Worm (Caenorhabditis elegans): ENCODE data around the gene acp-3.

Gene acp-3

ce11 chrII:8440097-8440496, 3.2 kb upstream of the acp-3 start:
- no peak for TF ChIP-seq sea-1 (GFP tag; conservative IDR thresholded peaks at IDR 0.05)
- no peak for TF ChIP-seq F13C5.2 (tag; optimal IDR thresholded peaks at IDR 0.05)
- no peak for TF ChIP-seq tra-4 (tag; optimal IDR thresholded peaks at IDR 0.05)
- TF ChIP-seq hnd-1 (tag; optimal IDR thresholded peaks at IDR 0.05) = no peak
- no peak for TF ChIP-seq B0310.2 (tag; optimal IDR thresholded peaks at IDR 0.05)
- no peak for TF ChIP-seq hmbx-1 (tag; optimal IDR thresholded peaks at IDR 0.05)
- no peak for TF ChIP-seq pes-1 (GFP tag; IDR thresholded peaks at IDR 0.05)
- no peak for TF ChIP-seq scrt-1 (GFP tag; IDR thresholded peaks at IDR 0.05)
- no peak for TF ChIP-seq ama-1 (optimal IDR thresholded peaks at IDR 0.05)
- TF ChIP-seq aly-1 (tag; optimal IDR thresholded peaks at IDR 0.05) = no peak
- TF ChIP-seq tbx-37 (GFP tag; conservative IDR thresholded peaks at IDR 0.05) = no peak
- TF ChIP-seq flt-1 (GFP tag; IDR thresholded peaks at IDR 0.05) = no peak
- TF ChIP-seq hmg-4 (GFP tag; optimal IDR thresholded peaks at IDR 0.05) = no peak
- TF ChIP-seq ceh-13 (GFP tag; optimal IDR thresholded peaks at IDR 0.05) = no peak

- TF ChIP-seq ama-1 (optimal IDR thresholded peaks at IDR 0.05) (no peak), flt-1 (GFP tag; IDR thresholded peaks at IDR 0.05) (no peak), F13C5.2 (tag; optimal IDR thresholded peaks at IDR 0.05) (no peak), tra-4 (tag; optimal IDR thresholded peaks at IDR 0.05) (no peak), hnd-1 (tag; optimal IDR thresholded peaks at IDR 0.05) (no peak), tbx-11 (GFP tag; IDR thresholded peaks at IDR 0.05) (no peak), scrt-1 (GFP tag; IDR thresholded peaks at IDR 0.05) (no peak), sea-1 (GFP tag; conservative IDR thresholded peaks at IDR 0.05) (no peak), hmg-4 (GFP tag; optimal IDR thresholded peaks at IDR 0.05) (no peak), pes-1 (GFP tag; IDR thresholded peaks at IDR 0.05) (no peak), ceh-13 (GFP tag; optimal IDR thresholded peaks at IDR 0.05) (no peak), B0310.2 (tag; optimal IDR thresholded peaks at IDR 0.05) (no peak)
Observed at ce11 chrII:8438791-8439287, 1.9 kb upstream of the acp-3 start, which contains the start of gene lips-10. Gene lips-10, plus strand, starts transcription at chrII:8439168.

- TF ChIP-seq pes-1 (GFP tag; IDR thresholded peaks at IDR 0.05) = no peak
- TF ChIP-seq hmbx-1 (tag; optimal IDR thresholded peaks at IDR 0.05) = no peak
- TF ChIP-seq scrt-1 (GFP tag; IDR thresholded peaks at IDR 0.05) = no peak
- TF ChIP-seq ama-1 (optimal IDR thresholded peaks at IDR 0.05) = no peak
- no peak for TF ChIP-seq ceh-36 (tag; optimal IDR thresholded peaks at IDR 0.05)
- TF ChIP-seq ets-7 (tag; optimal IDR thresholded peaks at IDR 0.05) = no peak
- no peak for TF ChIP-seq hmg-4 (GFP tag; optimal IDR thresholded peaks at IDR 0.05)
- no peak for TF ChIP-seq tbx-11 (GFP tag; IDR thresholded peaks at IDR 0.05)
- TF ChIP-seq B0310.2 (tag; optimal IDR thresholded peaks at IDR 0.05) = no peak
- no peak for TF ChIP-seq ceh-13 (GFP tag; optimal IDR thresholded peaks at IDR 0.05)
- TF ChIP-seq tbx-37 (GFP tag; conservative IDR thresholded peaks at IDR 0.05) = no peak
- TF ChIP-seq hnd-1 (tag; optimal IDR thresholded peaks at IDR 0.05) = no peak
- TF ChIP-seq aly-1 (tag; optimal IDR thresholded peaks at IDR 0.05) = no peak
- TF ChIP-seq tra-4 (tag; optimal IDR thresholded peaks at IDR 0.05) = no peak
- no peak for TF ChIP-seq F13C5.2 (tag; optimal IDR thresholded peaks at IDR 0.05)
- no peak for TF ChIP-seq sea-1 (GFP tag; conservative IDR thresholded peaks at IDR 0.05)
- no peak for TF ChIP-seq flt-1 (GFP tag; IDR thresholded peaks at IDR 0.05)
Observed at ce11 chrII:8435005-8435404, 1.9 kb downstream of the acp-3 start, which contains the start of gene acp-4. Gene acp-4, minus strand, starts transcription at chrII:8435105.

- TF ChIP-seq flt-1 (GFP tag; IDR thresholded peaks at IDR 0.05) = no peak
- no peak for TF ChIP-seq B0310.2 (tag; optimal IDR thresholded peaks at IDR 0.05)
- no peak for TF ChIP-seq hmg-4 (GFP tag; optimal IDR thresholded peaks at IDR 0.05)
- TF ChIP-seq hmbx-1 (tag; optimal IDR thresholded peaks at IDR 0.05) = no peak
- no peak for TF ChIP-seq sea-1 (GFP tag; conservative IDR thresholded peaks at IDR 0.05)
- TF ChIP-seq ama-1 (optimal IDR thresholded peaks at IDR 0.05) = no peak
- TF ChIP-seq aly-1 (tag; optimal IDR thresholded peaks at IDR 0.05) = no peak
- no peak for TF ChIP-seq hnd-1 (tag; optimal IDR thresholded peaks at IDR 0.05)
- no peak for TF ChIP-seq scrt-1 (GFP tag; IDR thresholded peaks at IDR 0.05)
- TF ChIP-seq ets-7 (tag; optimal IDR thresholded peaks at IDR 0.05) = no peak
- no peak for TF ChIP-seq ceh-36 (tag; optimal IDR thresholded peaks at IDR 0.05)
- no peak for TF ChIP-seq F13C5.2 (tag; optimal IDR thresholded peaks at IDR 0.05)
- no peak for TF ChIP-seq tbx-37 (GFP tag; conservative IDR thresholded peaks at IDR 0.05)
- TF ChIP-seq tra-4 (tag; optimal IDR thresholded peaks at IDR 0.05) = no peak
- TF ChIP-seq tbx-11 (GFP tag; IDR thresholded peaks at IDR 0.05) = no peak
- no peak for TF ChIP-seq pes-1 (GFP tag; IDR thresholded peaks at IDR 0.05)
- no peak for TF ChIP-seq ceh-13 (GFP tag; optimal IDR thresholded peaks at IDR 0.05)
Observed at ce11 chrII:8431954-8432353, 5.0 kb downstream of the acp-3 start, which contains the start of gene acp-2. Gene acp-2, minus strand, starts transcription at chrII:8432054.

ce11 chrII:8428947-8429919, 7.7 kb downstream of the acp-3 start:
- TF ChIP-seq flt-1 (GFP tag; IDR thresholded peaks at IDR 0.05) = no peak
- no peak for TF ChIP-seq tra-4 (tag; optimal IDR thresholded peaks at IDR 0.05)
- TF ChIP-seq aly-1 (tag; optimal IDR thresholded peaks at IDR 0.05) = no peak

ce11 chrII:8428758-8428946, 8.3 kb downstream of the acp-3 start, which contains the start of gene F14E5.2:
Gene F14E5.2, minus strand, starts transcription at chrII:8428858.
- TF ChIP-seq scrt-1 (GFP tag; IDR thresholded peaks at IDR 0.05) = no peak

ce11 chrII:8420775-8421388, 16.1 kb downstream of the acp-3 start:
- TF ChIP-seq ama-1 (optimal IDR thresholded peaks at IDR 0.05) (no peak), pes-1 (GFP tag; IDR thresholded peaks at IDR 0.05) (no peak), hnd-1 (tag; optimal IDR thresholded peaks at IDR 0.05) (no peak), hmbx-1 (tag; optimal IDR thresholded peaks at IDR 0.05) (no peak), aly-1 (tag; optimal IDR thresholded peaks at IDR 0.05) (no peak), tbx-11 (GFP tag; IDR thresholded peaks at IDR 0.05) (no peak), ceh-13 (GFP tag; optimal IDR thresholded peaks at IDR 0.05) (no peak), flt-1 (GFP tag; IDR thresholded peaks at IDR 0.05) (no peak), hmg-4 (GFP tag; optimal IDR thresholded peaks at IDR 0.05) (no peak), tbx-37 (GFP tag; conservative IDR thresholded peaks at IDR 0.05) (no peak), sea-1 (GFP tag; conservative IDR thresholded peaks at IDR 0.05) (no peak), ets-7 (tag; optimal IDR thresholded peaks at IDR 0.05) (no peak), ceh-36 (tag; optimal IDR thresholded peaks at IDR 0.05) (no peak), tra-4 (tag; optimal IDR thresholded peaks at IDR 0.05) (no peak)

Data from whole organism, early embryonic.